Worm (Caenorhabditis elegans): Measurements from ENCODE around the gene T07G12.4.

- TF ChIP-seq fos-1 (tag; optimal IDR thresholded peaks at IDR 0.05): no peak
- TF ChIP-seq efl-1 (optimal IDR thresholded peaks at IDR 0.05): no peak
- no peak for TF ChIP-seq efl-1 (GFP tag; optimal IDR thresholded peaks at IDR 0.05 in 1 of 2)
- no peak for TF ChIP-seq dpl-1 (GFP tag; optimal IDR thresholded peaks at IDR 0.05)
- no peak for TF ChIP-seq nhr-12 (tag; optimal IDR thresholded peaks at IDR 0.05)
- no peak for TF ChIP-seq ama-1 (optimal IDR thresholded peaks at IDR 0.05)
- TF ChIP-seq vab-15 (tag; optimal IDR thresholded peaks at IDR 0.05): no peak
Observed at ce11 chrIV:10573471-10573870, 35.0 kb upstream of the T07G12.4 start.

Data from whole organism, L1 larva.